Fruit fly (Drosophila melanogaster) whole organism, adult: ENCODE measurements around the gene CG12541.

Source experiments
- CG11617 ChIP-seq: fragments of 200-800 bp; sonication (Bioruptor generic); optimal IDR thresholded peaks from 2 replicates; lab custom pipeline; 2017; ENCODE audit warnings: mild to moderate bottlenecking, missing biosample characterization, missing genetic modification reagents, missing genetic modification characterization
- CG12768 ChIP-seq: fragments of 200-800 bp; sonication (Bioruptor generic); optimal IDR thresholded peaks from 2 replicates; lab custom pipeline; 2017; ENCODE audit warnings: missing biosample characterization, missing genetic modification characterization, mild to moderate bottlenecking, moderate library complexity, missing genetic modification reagents
- CG14711 ChIP-seq: fragments of 200-800 bp; sonication (Bioruptor generic); optimal IDR thresholded peaks from 2 replicates; lab custom pipeline; 2018; ENCODE audit warnings: missing biosample characterization, mild to moderate bottlenecking, missing genetic modification characterization, moderate library complexity
- CG1620 ChIP-seq: fragments of 200-800 bp; sonication (Bioruptor generic); optimal IDR thresholded peaks from 2 replicates; lab custom pipeline; 2016; ENCODE audit warnings: missing biosample characterization, missing genetic modification characterization
- CG33017 ChIP-seq: fragments of 200-800 bp; sonication (Bioruptor generic); optimal IDR thresholded peaks from 2 replicates; lab custom pipeline; 2018; ENCODE audit warnings: missing biosample characterization, mild to moderate bottlenecking, missing genetic modification characterization, moderate library complexity
- CG5204 ChIP-seq: fragments of 200-800 bp; sonication (Bioruptor generic); optimal IDR thresholded peaks from 2 replicates; lab custom pipeline; 2016; ENCODE audit warnings: missing biosample characterization, missing genetic modification characterization
- CG7045 ChIP-seq: fragments of 200-800 bp; sonication (Bioruptor generic); optimal IDR thresholded peaks from 2 replicates; lab custom pipeline; 2017; ENCODE audit warnings: missing biosample characterization, mild to moderate bottlenecking, missing genetic modification characterization
- CG7101 ChIP-seq: fragments of 200-800 bp; sonication (Bioruptor generic); optimal IDR thresholded peaks from 2 replicates; lab custom pipeline; 2018; ENCODE audit warnings: missing biosample characterization, mild to moderate bottlenecking, missing genetic modification characterization, moderate library complexity
- Clk ChIP-seq: fragments of 200-800 bp; sonication (Bioruptor generic); optimal IDR thresholded peaks from 2 replicates; lab custom pipeline; 2017; ENCODE audit warnings: missing biosample characterization, missing genetic modification characterization
- Crg-1 ChIP-seq: fragments of 200-800 bp; sonication (Bioruptor generic); optimal IDR thresholded peaks from 2 replicates; lab custom pipeline; 2016; ENCODE audit warnings: missing biosample characterization, missing genetic modification characterization
- Hr96 ChIP-seq: fragments of 200-800 bp; sonication (Bioruptor generic); optimal IDR thresholded peaks from 2 replicates; lab custom pipeline; 2016; ENCODE audit warnings: missing biosample characterization, missing genetic modification characterization
- Mnt ChIP-seq: fragments of 200-800 bp; sonication (Bioruptor generic); optimal IDR thresholded peaks from 2 replicates; lab custom pipeline; 2016; ENCODE audit warnings: missing biosample characterization, mild to moderate bottlenecking, missing genetic modification characterization
- bab1 ChIP-seq: fragments of 200-800 bp; sonication (Bioruptor generic); optimal IDR thresholded peaks from 3 replicates; lab custom pipeline; 2019; ENCODE audit warnings: missing biosample characterization, mild to moderate bottlenecking, missing genetic modification characterization, moderate library complexity
- cic ChIP-seq: fragments of 200-800 bp; sonication (Bioruptor generic); optimal IDR thresholded peaks from 2 replicates; lab custom pipeline; 2017; ENCODE audit warnings: missing biosample characterization, mild to moderate bottlenecking, missing genetic modification characterization, moderate library complexity
- cnc ChIP-seq, 2 experiments: fragments of >200 bp; optimal IDR thresholded peaks; 2 replicates each; lab custom pipeline; 2017
- kay ChIP-seq: fragments of 200-800 bp; sonication (Bioruptor generic); peaks from one replicate; lab custom pipeline; 2016; ENCODE audit warnings: missing biosample characterization, missing genetic modification characterization, borderline replicate concordance
- ovo ChIP-seq: fragments of 200-800 bp; sonication (Bioruptor generic); optimal IDR thresholded peaks from 2 replicates; lab custom pipeline; 2016; ENCODE audit warnings: missing biosample characterization, missing genetic modification characterization
- pad ChIP-seq: fragments of 200-800 bp; sonication (Bioruptor generic); optimal IDR thresholded peaks from 3 replicates; lab custom pipeline; 2017; ENCODE audit warnings: missing biosample characterization, missing genetic modification characterization, mild to moderate bottlenecking, moderate library complexity, missing genetic modification reagents
- tj ChIP-seq: fragments of 200-800 bp; sonication (Bioruptor generic); optimal IDR thresholded peaks from 3 replicates; lab custom pipeline; 2017; ENCODE audit warnings: missing biosample characterization, mild to moderate bottlenecking, missing genetic modification characterization, moderate library complexity
- toe ChIP-seq: fragments of 200-800 bp; sonication (Bioruptor generic); optimal IDR thresholded peaks from 2 replicates; lab custom pipeline; 2016; ENCODE audit warnings: missing biosample characterization, missing genetic modification characterization

CG12541 gene

DNA sequence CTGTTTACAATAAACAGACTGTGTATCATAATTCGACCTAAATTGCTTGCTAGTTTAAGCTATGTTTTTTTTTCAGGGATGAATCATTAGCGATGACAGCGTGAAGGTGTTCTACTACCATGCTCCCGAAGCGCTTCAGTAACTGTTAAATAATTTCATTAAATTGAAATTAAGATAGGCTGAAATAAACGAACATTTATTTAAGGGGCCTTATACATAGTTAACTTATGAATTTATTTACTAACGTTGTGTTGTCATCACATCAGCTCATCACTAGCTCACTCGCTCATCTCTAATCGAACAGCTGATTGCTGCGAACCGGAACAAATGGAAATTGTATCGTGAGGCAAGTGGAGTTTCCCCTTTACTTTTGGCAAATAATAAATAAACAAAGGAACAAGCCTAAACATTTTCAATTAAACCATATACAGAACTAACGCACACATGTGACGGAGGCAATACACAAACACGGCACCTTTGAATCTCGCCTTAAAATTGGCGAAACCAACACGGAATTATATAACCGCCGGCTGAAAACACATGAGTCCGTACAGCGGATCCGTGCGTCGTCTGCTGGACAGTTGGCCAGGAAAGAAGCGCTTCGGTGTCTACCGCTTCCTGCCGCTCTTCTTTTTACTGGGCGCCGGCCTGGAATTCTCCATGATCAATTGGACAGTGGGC, 54.6 kb downstream of the CG12541 start, which contains the start of the genes cm, sloth1 and sloth2:
TSS of gene cm (minus strand) at position 83 of the 681 bp plus-strand sequence.
TSS of gene sloth1 (plus strand) at position 295 of the 681 bp plus-strand sequence.
TSS of gene sloth2 (plus strand) at position 295 of the 681 bp plus-strand sequence.
- TF ChIP-seq cnc (optimal IDR thresholded peaks at IDR 0.05; lab: Kevin White, UChicago) (no peak), kay (GFP tag; lab: Kevin White, UChicago) (peak; percentile 74), CG7101 (tag; lab: Kevin White, UChicago) (peak; percentile 94), Mnt (GFP tag; lab: Kevin White, UChicago) (peak; percentile 89), CG7045 (GFP tag; lab: Kevin White, UChicago) (peak; percentile 59), Clk (GFP tag; lab: Kevin White, UChicago) (no peak), CG14711 (tag; lab: Kevin White, UChicago) (peak; percentile 87), cic (GFP tag; lab: Kevin White, UChicago) (peak; percentile 11), toe (peak; percentile 79), CG11617 (GFP tag; lab: Kevin White, UChicago) (peak; percentile 87), pad (GFP tag; lab: Kevin White, UChicago) (peak; percentile 77), CG33017 (tag; lab: Kevin White, UChicago) (peak; percentile 77), bab1 (GFP tag; lab: Kevin White, UChicago) (peak; percentile 96), CG12768 (GFP tag; lab: Kevin White, UChicago) (peak; percentile 48), CG1620 (peak; percentile 93), Hr96 (GFP tag; lab: Kevin White, UChicago) (peak; percentile 90), Crg-1 (GFP tag; lab: Kevin White, UChicago) (peak; percentile 91), ovo (GFP tag; lab: Kevin White, UChicago) (peak; percentile 82), CG5204 (GFP tag; lab: Kevin White, UChicago) (peak; percentile 78), tj (GFP tag; lab: Kevin White, UChicago) (peak; percentile 76)

DNA sequence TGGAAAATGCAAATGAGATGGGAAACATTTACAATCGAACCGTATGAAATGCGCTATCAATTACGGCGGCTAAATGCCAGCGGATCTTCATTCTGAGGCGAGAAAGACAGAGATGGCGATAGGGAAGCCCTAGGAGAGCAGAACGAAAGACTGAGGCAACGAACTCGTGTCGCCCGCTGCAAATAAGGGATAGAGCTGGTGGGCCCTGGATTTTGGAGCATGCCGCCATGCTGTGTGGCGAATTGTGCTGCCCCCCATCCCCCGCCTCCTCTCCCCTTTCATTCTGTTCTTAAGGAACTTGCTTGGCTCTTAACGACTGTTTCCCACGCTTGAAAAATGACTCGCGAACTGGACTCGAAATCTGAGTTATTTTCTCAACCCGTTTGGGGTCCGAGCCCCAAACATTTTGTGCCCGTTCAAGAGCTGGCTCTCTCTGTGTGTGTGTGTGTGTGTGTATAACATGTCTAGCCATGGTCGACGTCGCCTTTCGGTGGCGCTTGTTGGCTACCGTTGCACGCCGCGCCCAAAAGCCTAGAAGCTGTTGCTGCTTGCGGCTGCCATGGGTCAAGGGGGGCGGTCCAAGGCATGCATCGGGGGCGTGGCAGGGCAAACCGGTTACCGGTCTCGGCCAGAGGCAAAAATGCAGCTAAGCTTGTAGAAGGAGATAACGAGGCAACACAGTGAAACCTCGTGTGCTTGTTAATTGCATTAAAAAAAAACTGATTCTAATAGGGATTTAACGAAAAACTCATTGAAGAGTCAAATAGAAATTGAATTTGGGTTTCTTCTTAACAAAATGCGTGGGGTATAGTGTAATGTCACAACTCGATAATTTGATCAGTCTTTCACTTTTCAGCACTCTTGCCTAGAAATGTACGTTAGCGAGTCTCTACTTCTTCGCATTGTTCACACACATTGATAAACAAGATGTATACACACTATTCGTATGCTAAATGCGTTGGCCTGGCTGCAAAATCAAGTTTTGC, 57.5 kb downstream of the CG12541 start:
- no peak for TF ChIP-seq Hr96 (GFP tag; lab: Kevin White, UChicago)
- peak; percentile 1 for TF ChIP-seq CG7101 (tag; lab: Kevin White, UChicago)

DNA sequence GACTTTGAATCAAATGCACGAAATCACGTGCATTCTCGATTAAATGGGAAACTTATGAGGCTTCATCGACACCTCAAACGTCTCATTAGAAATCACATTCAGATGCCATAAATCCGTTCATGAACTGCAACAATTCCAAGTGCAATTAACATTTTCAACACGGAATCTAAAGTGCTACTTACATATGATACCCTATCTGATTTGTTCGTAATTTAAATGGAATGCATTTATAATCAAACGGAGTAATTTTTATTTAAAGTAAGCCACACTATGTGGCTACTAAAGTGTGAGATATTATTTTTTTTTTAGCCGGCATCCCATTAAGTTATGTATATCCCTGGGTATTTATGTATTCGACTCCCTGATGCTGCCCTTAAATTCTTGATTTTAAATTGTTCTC, 58.2 kb downstream of the CG12541 start:
- TF ChIP-seq cnc (optimal IDR thresholded peaks at IDR 0.05; lab: Kevin White, UChicago): no peak
- TF ChIP-seq CG12768 (GFP tag; lab: Kevin White, UChicago): no peak
- TF ChIP-seq CG7101 (tag; lab: Kevin White, UChicago): no peak
- peak; percentile 13 for TF ChIP-seq CG14711 (tag; lab: Kevin White, UChicago)
- no peak for TF ChIP-seq CG33017 (tag; lab: Kevin White, UChicago)
- no peak for TF ChIP-seq Crg-1 (GFP tag; lab: Kevin White, UChicago)

DNA sequence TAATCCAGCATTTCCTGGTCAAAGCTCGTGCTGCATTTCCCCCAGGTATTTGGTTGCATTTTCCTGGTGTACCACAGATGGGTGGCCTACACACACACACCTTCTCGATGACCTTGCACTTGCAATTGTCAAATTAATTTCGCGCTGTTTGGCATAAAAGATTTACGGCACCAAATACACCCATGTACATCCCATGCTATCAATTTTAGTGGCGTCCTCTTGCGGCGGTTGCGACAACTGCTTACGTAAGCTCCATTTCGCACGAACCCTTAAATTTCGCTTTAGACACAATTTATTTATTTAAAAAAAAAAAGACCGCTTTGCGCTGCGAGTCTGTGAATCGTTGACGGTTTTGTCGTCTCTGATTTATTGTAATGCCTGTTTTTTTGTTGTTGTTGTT, 60.4 kb downstream of the CG12541 start:
- no peak for TF ChIP-seq CG14711 (tag; lab: Kevin White, UChicago)
- TF ChIP-seq tj (GFP tag; lab: Kevin White, UChicago): peak; percentile 62

DNA sequence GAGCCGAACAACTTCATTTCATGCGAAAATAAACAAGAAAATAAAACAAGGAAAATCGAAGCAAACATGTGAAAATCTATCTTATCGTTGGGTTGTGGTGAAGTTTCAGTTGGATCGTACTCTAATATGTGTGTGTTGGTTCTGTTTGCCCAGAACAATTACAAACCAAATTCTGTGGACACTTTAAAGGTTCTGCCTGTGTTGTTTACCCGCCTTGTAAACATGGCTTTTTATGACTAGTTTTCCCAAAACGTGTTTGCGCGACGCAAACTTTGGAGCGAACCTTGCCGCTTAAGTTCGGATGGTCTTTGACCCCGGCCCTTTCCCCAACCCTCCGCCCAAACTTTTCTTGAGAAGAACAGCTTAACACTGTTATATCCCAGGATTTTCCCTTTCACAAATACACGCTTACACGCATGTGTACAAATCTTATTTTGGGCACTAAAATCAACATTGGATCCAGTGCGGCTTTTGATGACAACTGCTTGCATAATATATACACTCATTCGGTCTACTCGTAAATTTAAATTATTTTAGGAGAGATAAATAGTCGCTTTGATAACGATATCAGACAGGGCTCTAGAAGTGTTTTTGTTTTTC, 61.7 kb downstream of the CG12541 start:
- TF ChIP-seq tj (GFP tag; lab: Kevin White, UChicago): no peak
- TF ChIP-seq pad (GFP tag; lab: Kevin White, UChicago): peak; percentile 30
- TF ChIP-seq bab1 (GFP tag; lab: Kevin White, UChicago): no peak
- TF ChIP-seq CG11617 (GFP tag; lab: Kevin White, UChicago): peak; percentile 3
- TF ChIP-seq Crg-1 (GFP tag; lab: Kevin White, UChicago): peak; percentile 45
- peak; percentile 26 for TF ChIP-seq Mnt (GFP tag; lab: Kevin White, UChicago)
- TF ChIP-seq CG1620: peak; percentile 38
- TF ChIP-seq CG7101 (tag; lab: Kevin White, UChicago): peak; percentile 54

DNA sequence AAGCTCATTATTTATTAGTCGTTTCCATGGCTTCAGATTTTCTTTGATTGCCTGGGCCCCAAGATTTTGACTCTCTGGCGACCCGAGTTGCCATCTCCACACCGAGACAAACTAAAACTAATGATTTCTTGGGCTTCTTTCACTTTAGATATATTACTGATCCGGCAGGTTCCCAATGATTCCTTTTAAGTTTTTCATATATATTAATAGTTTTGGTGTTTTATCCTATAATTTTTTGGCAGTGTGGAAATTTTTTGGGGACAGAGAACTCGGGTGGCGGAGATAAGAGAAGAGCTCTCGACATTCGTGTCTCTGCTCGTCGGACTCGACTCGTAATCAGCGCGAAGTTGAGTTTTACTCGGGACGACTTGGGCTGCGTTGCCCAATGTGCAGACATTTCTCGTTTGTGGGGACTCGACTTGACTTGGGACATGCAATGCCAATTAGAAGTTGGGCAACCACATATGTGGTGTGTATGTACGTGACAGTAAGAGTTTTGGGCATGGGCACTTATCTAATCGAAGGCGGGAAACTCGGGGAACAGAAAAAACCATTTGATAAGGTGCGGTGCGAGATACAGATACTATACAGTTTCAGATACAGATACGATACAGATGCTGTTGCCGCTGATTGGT, 64.6 kb downstream of the CG12541 start:
- TF ChIP-seq CG7045 (GFP tag; lab: Kevin White, UChicago) (no peak), CG12768 (GFP tag; lab: Kevin White, UChicago) (no peak), cic (GFP tag; lab: Kevin White, UChicago) (no peak), cnc (optimal IDR thresholded peaks at IDR 0.05; lab: Kevin White, UChicago) (no peak), pad (GFP tag; lab: Kevin White, UChicago) (no peak), Mnt (GFP tag; lab: Kevin White, UChicago) (no peak), toe (no peak), Hr96 (GFP tag; lab: Kevin White, UChicago) (no peak), CG33017 (tag; lab: Kevin White, UChicago) (no peak), Clk (GFP tag; lab: Kevin White, UChicago) (no peak), bab1 (GFP tag; lab: Kevin White, UChicago) (no peak)
